Worm (Caenorhabditis elegans) whole organism, L4 larva: ENCODE data around the gene ech-3.

Source experiments
- F37D6.2 ChIP-seq: sonication (generic microtip); optimal IDR thresholded peaks from 2 replicates; lab custom pipeline; 2016; ENCODE audit warnings: mild to moderate bottlenecking, missing genetic modification characterization, missing compliant biosample characterization
- F44E2.7 ChIP-seq: fragments of 200-800 bp; sonication (Bioruptor generic); IDR thresholded peaks from 2 replicates; pipeline ENCODE4 v2.1.2; 2022; ENCODE audit warnings: missing genetic modification characterization, missing compliant biosample characterization
- T20F7.1 ChIP-seq: fragments of 200-800 bp; sonication (Bioruptor generic); optimal IDR thresholded peaks from 2 replicates; lab custom pipeline; 2018; ENCODE audit warnings: mild to moderate bottlenecking, missing genetic modification characterization, missing compliant biosample characterization
- Y5F2A.4 ChIP-seq: fragments of 200-800 bp; sonication (Bioruptor generic); optimal IDR thresholded peaks from 2 replicates; lab custom pipeline; 2018; ENCODE audit warnings: mild to moderate bottlenecking, missing genetic modification characterization, missing compliant biosample characterization
- ZK337.2 ChIP-seq: fragments of 200-800 bp; sonication (Bioruptor generic); IDR thresholded peaks from 2 replicates; pipeline ENCODE4 v1.3.6; 2022; ENCODE audit warnings: missing genetic modification reagents, missing genetic modification characterization, missing compliant biosample characterization
- aha-1 ChIP-seq: fragments of 150-350 bp; peaks from one replicate; lab custom pipeline; 2014; ENCODE audit warnings: missing biosample characterization, missing genetic modification characterization
- aly-2 ChIP-seq: sonication (generic microtip); optimal IDR thresholded peaks from 2 replicates; lab custom pipeline; 2018; ENCODE audit warnings: missing biosample characterization, missing genetic modification characterization
- attf-4 ChIP-seq: sonication (generic microtip); optimal IDR thresholded peaks from 3 replicates; lab custom pipeline; 2017; ENCODE audit warnings: missing biosample characterization, missing genetic modification characterization
- ceh-20 ChIP-seq: fragments of 200-800 bp; sonication (Bioruptor generic); IDR thresholded peaks from 2 replicates; pipeline ENCODE4 v1.3.6; 2022; ENCODE audit warnings: missing genetic modification reagents, missing genetic modification characterization, missing compliant biosample characterization
- ceh-28 ChIP-seq: fragments of 150-350 bp; optimal IDR thresholded peaks from 2 replicates; lab custom pipeline; 2014; ENCODE audit warnings: missing biosample characterization, missing genetic modification reagents, missing genetic modification characterization
- ceh-62 ChIP-seq: sonication (generic microtip); optimal IDR thresholded peaks from 2 replicates; lab custom pipeline; 2017; ENCODE audit warnings: missing biosample characterization, missing genetic modification characterization
- cey-2 ChIP-seq: sonication (generic microtip); optimal IDR thresholded peaks from 3 replicates; lab custom pipeline; 2017; ENCODE audit warnings: missing genetic modification characterization, mild to moderate bottlenecking, missing compliant biosample characterization, antibody characterized with exemption, borderline replicate concordance; ENCODE audit not compliant: insufficient read depth
- ctbp-1 ChIP-seq: fragments of 200-800 bp; sonication (Bioruptor generic); IDR thresholded peaks from 2 replicates; pipeline ENCODE4 v1.3.6; 2022; ENCODE audit warnings: missing genetic modification reagents, missing genetic modification characterization, missing compliant biosample characterization
- daf-12 ChIP-seq: fragments of 150-350 bp; optimal IDR thresholded peaks from 2 replicates; lab custom pipeline; 2014; ENCODE audit warnings: missing biosample characterization, missing genetic modification reagents, missing genetic modification characterization
- daf-16 ChIP-seq, 3 experiments: sonication (generic microtip); optimal IDR thresholded peaks; 2 replicates each; lab custom pipeline; 2016 to 2017; ENCODE audit warnings: missing genetic modification characterization in 3 of 3, missing genetic modification reagents in 3 of 3, mild to moderate bottlenecking in 2 of 3, missing compliant biosample characterization in 2 of 3, missing biosample characterization in 1 of 3, moderate library complexity in 1 of 3
- dmd-6 ChIP-seq: fragments of 200-800 bp; sonication (Bioruptor generic); IDR thresholded peaks from 2 replicates; pipeline ENCODE4 v1.3.6; 2022; ENCODE audit warnings: missing genetic modification reagents, missing genetic modification characterization, missing compliant biosample characterization
- duxl-1 ChIP-seq: sonication (generic microtip); optimal IDR thresholded peaks from 2 replicates; lab custom pipeline; 2016; ENCODE audit warnings: mild to moderate bottlenecking, missing genetic modification characterization, moderate library complexity, missing compliant biosample characterization; ENCODE audit not compliant: poor library complexity
- dve-1 ChIP-seq: sonication (generic microtip); optimal IDR thresholded peaks from 2 replicates; lab custom pipeline; 2017; ENCODE audit warnings: antibody characterized with exemption, mild to moderate bottlenecking, missing genetic modification characterization, missing compliant biosample characterization; ENCODE audit not compliant: insufficient read depth
- egl-27 ChIP-seq: sonication (generic microtip); optimal IDR thresholded peaks from 3 replicates; lab custom pipeline; 2017; ENCODE audit warnings: missing biosample characterization, missing genetic modification reagents, missing genetic modification characterization
- fos-1 ChIP-seq: fragments of 150-350 bp; optimal IDR thresholded peaks from 2 replicates; lab custom pipeline; 2014; ENCODE audit warnings: missing biosample characterization, missing genetic modification characterization
- hif-1 ChIP-seq, 2 experiments: sonication (generic microtip); optimal IDR thresholded peaks; 2 replicates each; lab custom pipeline; 2016 to 2017; ENCODE audit warnings: missing compliant biosample characterization in 2 of 2, missing genetic modification characterization in 2 of 2, missing genetic modification reagents in 2 of 2, missing genotype in 2 of 2, mild to moderate bottlenecking in 1 of 2
- hlh-11 ChIP-seq: fragments of 200-800 bp; sonication (Bioruptor generic); optimal IDR thresholded peaks from 2 replicates; lab custom pipeline; 2018; ENCODE audit warnings: mild to moderate bottlenecking, missing genetic modification characterization, missing compliant biosample characterization
- hmg-1.1 ChIP-seq: fragments of 200-800 bp; sonication (Bioruptor generic); IDR thresholded peaks from 2 replicates; pipeline ENCODE4 v1.3.6; 2022; ENCODE audit warnings: missing genetic modification reagents, missing genetic modification characterization, missing compliant biosample characterization
- lin-1 ChIP-seq: fragments of 200-800 bp; sonication (Bioruptor generic); IDR thresholded peaks from 2 replicates; pipeline ENCODE4 v1.3.6; 2022; ENCODE audit warnings: missing genetic modification reagents, missing genetic modification characterization, missing compliant biosample characterization
- lin-15B ChIP-seq: fragments of 150-350 bp; sonication (generic microtip); optimal IDR thresholded peaks from 3 replicates; lab custom pipeline; 2014; ENCODE audit warnings: missing biosample characterization, missing genetic modification characterization
- lin-38 ChIP-seq: fragments of 200-800 bp; sonication (Bioruptor generic); IDR thresholded peaks from 2 replicates; pipeline ENCODE4 v1.3.6; 2022; ENCODE audit warnings: missing genetic modification reagents, missing genetic modification characterization, missing compliant biosample characterization
- lin-39 ChIP-seq: fragments of 150-350 bp; optimal IDR thresholded peaks from 2 replicates; lab custom pipeline; 2014; ENCODE audit warnings: missing biosample characterization, missing genetic modification reagents, missing genetic modification characterization
- lir-3 ChIP-seq: sonication (generic microtip); optimal IDR thresholded peaks from 2 replicates; lab custom pipeline; 2016; ENCODE audit warnings: mild to moderate bottlenecking, missing genetic modification characterization, missing compliant biosample characterization
- lsy-2 ChIP-seq, 2 experiments: fragments of 150-350 bp in 1 of 2; sonication (generic microtip) in 1 of 2; optimal IDR thresholded peaks; 2 replicates each; lab custom pipeline; 2014 to 2017; ENCODE audit warnings: missing biosample characterization in 2 of 2, missing genetic modification characterization in 2 of 2
- mdt-29 ChIP-seq: fragments of 200-800 bp; sonication (Bioruptor generic); IDR thresholded peaks from 2 replicates; pipeline ENCODE4 v1.3.6; 2022; ENCODE audit warnings: missing genetic modification reagents, missing genetic modification characterization, missing compliant biosample characterization
- mep-1 ChIP-seq: fragments of 150-350 bp; sonication (generic microtip); optimal IDR thresholded peaks from 3 replicates; lab custom pipeline; 2014; ENCODE audit warnings: missing biosample characterization, missing genetic modification characterization
- mes-2 ChIP-seq: sonication (generic microtip); optimal IDR thresholded peaks from 2 replicates; lab custom pipeline; 2016; ENCODE audit warnings: missing genotype, mild to moderate bottlenecking, missing genetic modification characterization, missing compliant biosample characterization; ENCODE audit not compliant: poor library complexity, severe bottlenecking
- mxl-3 ChIP-seq: fragments of 200-800 bp; sonication (Bioruptor generic); optimal IDR thresholded peaks from 2 replicates; lab custom pipeline; 2018; ENCODE audit warnings: mild to moderate bottlenecking, missing genetic modification characterization, missing compliant biosample characterization
- nhr-102 ChIP-seq: sonication (generic microtip); optimal IDR thresholded peaks from 2 replicates; lab custom pipeline; 2016; ENCODE audit warnings: mild to moderate bottlenecking, missing genetic modification characterization, moderate library complexity, missing compliant biosample characterization
- nhr-111 ChIP-seq: fragments of 200-800 bp; sonication (Bioruptor generic); optimal IDR thresholded peaks from 2 replicates; lab custom pipeline; 2018; ENCODE audit warnings: mild to moderate bottlenecking, missing genetic modification characterization, missing compliant biosample characterization
- nhr-28 ChIP-seq: fragments of 150-350 bp; optimal IDR thresholded peaks from 2 replicates; lab custom pipeline; 2014; ENCODE audit warnings: missing biosample characterization, missing genetic modification characterization
- php-3 ChIP-seq: fragments of 200-800 bp; sonication (Bioruptor generic); IDR thresholded peaks from 2 replicates; pipeline ENCODE4 v1.3.6; 2022; ENCODE audit warnings: missing genetic modification reagents, missing genetic modification characterization, missing compliant biosample characterization
- pqm-1 ChIP-seq: sonication (generic microtip); optimal IDR thresholded peaks from 2 replicates; lab custom pipeline; 2017; ENCODE audit warnings: missing biosample characterization, missing genetic modification characterization
- sdz-12 ChIP-seq: fragments of 200-800 bp; sonication (Bioruptor generic); optimal IDR thresholded peaks from 2 replicates; lab custom pipeline; 2018; ENCODE audit warnings: mild to moderate bottlenecking, missing genetic modification characterization, missing compliant biosample characterization
- skn-1 ChIP-seq: fragments of 150-350 bp; optimal IDR thresholded peaks from 2 replicates; lab custom pipeline; 2014; ENCODE audit warnings: missing biosample characterization, missing genetic modification characterization
- snpc-4 ChIP-seq: fragments of 150-350 bp; optimal IDR thresholded peaks from 2 replicates; lab custom pipeline; 2014; ENCODE audit warnings: missing biosample characterization, missing genetic modification characterization
- tag-97 ChIP-seq: fragments of 200-800 bp; sonication (Bioruptor generic); IDR thresholded peaks from 2 replicates; pipeline ENCODE4 v1.3.6; 2022; ENCODE audit warnings: missing genetic modification characterization, missing compliant biosample characterization
- vab-7 ChIP-seq: fragments of 200-800 bp; sonication (Bioruptor generic); IDR thresholded peaks from 2 replicates; pipeline ENCODE4 v1.3.6; 2022; ENCODE audit warnings: missing genetic modification reagents, missing genetic modification characterization, missing compliant biosample characterization
- zfp-2 ChIP-seq: sonication (generic microtip); optimal IDR thresholded peaks from 2 replicates; lab custom pipeline; 2016; ENCODE audit warnings: mild to moderate bottlenecking, missing genetic modification characterization, missing compliant biosample characterization
- zfp-3 ChIP-seq: fragments of 200-800 bp; sonication (Bioruptor generic); conservative IDR thresholded peaks from 2 replicates; pipeline ENCODE4 v1.3.6; 2022; ENCODE audit warnings: missing genetic modification reagents, missing genetic modification characterization, missing compliant biosample characterization
- zip-2 ChIP-seq: fragments of 150-350 bp; optimal IDR thresholded peaks from 2 replicates; lab custom pipeline; 2014; ENCODE audit warnings: missing biosample characterization, missing genetic modification characterization
- ztf-11 ChIP-seq: fragments of 150-350 bp; optimal IDR thresholded peaks from 2 replicates; lab custom pipeline; 2014; ENCODE audit warnings: missing biosample characterization, missing genetic modification characterization

Gene ech-3

ce11 chrV:8017924-8018323, 4.1 kb upstream of the ech-3 start (continued):
- TF ChIP-seq nhr-102 (tag; lab: Kevin White, UChicago) (no peak), T20F7.1 (GFP tag; lab: Kevin White, UChicago) (no peak), lin-15B (no peak), lin-1 (0 out of 2 replicates have a peak, but pooled peaks have one; percentile 17), mxl-3 (no peak), egl-27 (tag; lab: Kevin White, UChicago) (no peak), snpc-4 (no peak), dve-1 (tag; lab: Kevin White, UChicago) (peak; percentile 28), vab-7 (GFP tag; lab: Robert Waterston, UW) (no peak), tag-97 (GFP tag; lab: Robert Waterston, UW) (no peak), ceh-20 (GFP tag; lab: Robert Waterston, UW) (no peak)

- TF ChIP-seq Y5F2A.4 (GFP tag; lab: Kevin White, UChicago) = no peak
- TF ChIP-seq lin-38 = no peak
- peak; percentile 40 for TF ChIP-seq nhr-28 (tag; lab: Kevin White, UChicago)
- peak; percentile 37 for TF ChIP-seq pqm-1
- TF ChIP-seq ceh-62 (tag; lab: Kevin White, UChicago) = no peak
- TF ChIP-seq F37D6.2 (tag; lab: Kevin White, UChicago) = no peak
- TF ChIP-seq daf-16 (GFP tag; optimal IDR thresholded peaks at IDR 0.05; lab: Kevin White, UChicago) = no peak
- TF ChIP-seq daf-16 (tag; optimal IDR thresholded peaks at IDR 0.05; lab: Kevin White, UChicago) = peak; percentile 5
- TF ChIP-seq php-3 (GFP tag; lab: Robert Waterston, UW) = 0 out of 2 replicates have a peak, but pooled peaks have one; percentile 34
- peak; percentile 16 for TF ChIP-seq mes-2 (tag; lab: Kevin White, UChicago)
- no peak for TF ChIP-seq ceh-20 (GFP tag; lab: Robert Waterston, UW)
- no peak for TF ChIP-seq zip-2 (tag; lab: Kevin White, UChicago)
- peak; percentile 10 for TF ChIP-seq mxl-3
- TF ChIP-seq dve-1 (tag; lab: Kevin White, UChicago) = peak; percentile 36
- TF ChIP-seq dmd-6 (GFP tag; lab: Robert Waterston, UW) = peak; percentile 54
- peak; percentile 17 for TF ChIP-seq hlh-11
- TF ChIP-seq F44E2.7 = no peak
- TF ChIP-seq ZK337.2 (GFP tag; lab: Robert Waterston, UW) = no peak
- TF ChIP-seq aha-1 = no peak
- TF ChIP-seq snpc-4 = no peak
- TF ChIP-seq mdt-29 (GFP tag; lab: Robert Waterston, UW) = no peak
- no peak for TF ChIP-seq lir-3 (tag; lab: Kevin White, UChicago)
- TF ChIP-seq nhr-111 (GFP tag; lab: Kevin White, UChicago) = no peak
- no peak for TF ChIP-seq aly-2 (tag; lab: Kevin White, UChicago)
- no peak for TF ChIP-seq zfp-3 (GFP tag; lab: Robert Waterston, UW)
- TF ChIP-seq ctbp-1 (GFP tag; lab: Robert Waterston, UW) = no peak
- no peak for TF ChIP-seq sdz-12 (GFP tag; lab: Kevin White, UChicago)
- TF ChIP-seq ztf-11 (tag; lab: Kevin White, UChicago) = no peak
These were observed 3.1 kb upstream of the ech-3 start for ce11 chrV:8018919-8019318.

ce11 chrV:8019783-8020182, 2.2 kb upstream of the ech-3 start:
- TF ChIP-seq vab-7 (GFP tag; lab: Robert Waterston, UW) (no peak), ctbp-1 (GFP tag; lab: Robert Waterston, UW) (no peak), lin-39 (tag; lab: Kevin White, UChicago) (no peak), daf-12 (tag; lab: Kevin White, UChicago) (no peak), fos-1 (tag; lab: Kevin White, UChicago) (no peak), nhr-111 (GFP tag; lab: Kevin White, UChicago) (no peak), lsy-2 (tag; optimal IDR thresholded peaks at IDR 0.05; lab: Kevin White, UChicago) (no peak), duxl-1 (tag; lab: Kevin White, UChicago) (no peak), attf-4 (tag; lab: Kevin White, UChicago) (no peak), ztf-11 (tag; lab: Kevin White, UChicago) (no peak), dve-1 (tag; lab: Kevin White, UChicago) (peak; percentile 1), php-3 (GFP tag; lab: Robert Waterston, UW) (no peak), mdt-29 (GFP tag; lab: Robert Waterston, UW) (no peak), dmd-6 (GFP tag; lab: Robert Waterston, UW) (peak; percentile 32; the same call in 1 of the 2 replicates), zfp-2 (tag; lab: Kevin White, UChicago) (no peak), mep-1 (tag; lab: Kevin White, UChicago) (no peak), cey-2 (tag; lab: Kevin White, UChicago) (no peak), aly-2 (tag; lab: Kevin White, UChicago) (no peak), hmg-1.1 (GFP tag; lab: Robert Waterston, UW) (no peak), skn-1 (tag; lab: Kevin White, UChicago) (no peak), nhr-28 (tag; lab: Kevin White, UChicago) (peak; percentile 45), ceh-28 (tag; lab: Kevin White, UChicago) (no peak), hif-1 (tag; optimal IDR thresholded peaks at IDR 0.05; lab: Kevin White, UChicago) (no peak)
